Fruit fly (Drosophila melanogaster) whole organism, wandering third instar larva: ENCODE results near the gene Pnn.

Source experiments
- Abd-B ChIP-seq: fragments of >200 bp; optimal IDR thresholded peaks from 2 replicates; lab custom pipeline; 2017; ENCODE audit warnings: missing biosample characterization, missing genetic modification characterization
- CG9705 ChIP-seq: fragments of 200-800 bp; sonication (Bioruptor generic); optimal IDR thresholded peaks from 2 replicates; lab custom pipeline; 2018; ENCODE audit warnings: missing biosample characterization, mild to moderate bottlenecking, missing genetic modification characterization
- Dfd ChIP-seq: fragments of >200 bp; optimal IDR thresholded peaks from 2 replicates; lab custom pipeline; 2017; ENCODE audit warnings: missing biosample characterization, missing genetic modification characterization
- Dif ChIP-seq: fragments of 200-275, 200-300 bp; sonication (Bioruptor generic); optimal IDR thresholded peaks from 2 replicates; lab custom pipeline; 2018; ENCODE audit warnings: missing biosample characterization, missing genetic modification characterization; ENCODE audit not compliant: partially characterized antibody
- GATAd ChIP-seq: sonication (Bioruptor generic); optimal IDR thresholded peaks from 2 replicates; lab custom pipeline; 2016; ENCODE audit warnings: missing biosample characterization, missing genetic modification characterization
- HLH106 ChIP-seq: fragments of 200-800 bp; optimal IDR thresholded peaks from 3 replicates; lab custom pipeline; 2019; ENCODE audit warnings: missing biosample characterization, mild to moderate bottlenecking, missing genetic modification characterization, moderate library complexity
- Hnf4 ChIP-seq: fragments of 200-800 bp; sonication (Bioruptor generic); optimal IDR thresholded peaks from 2 replicates; lab custom pipeline; 2016; ENCODE audit warnings: missing biosample characterization, mild to moderate bottlenecking, missing genetic modification characterization
- Hr78 ChIP-seq: fragments of >200 bp; optimal IDR thresholded peaks from 2 replicates; lab custom pipeline; 2017; ENCODE audit warnings: missing biosample characterization, missing genetic modification characterization
- Hr83 ChIP-seq: fragments of 200-300 bp; sonication (Bioruptor generic); optimal IDR thresholded peaks from 2 replicates; lab custom pipeline; 2016; ENCODE audit warnings: missing biosample characterization, mild to moderate bottlenecking, missing genetic modification characterization, moderate library complexity; ENCODE audit not compliant: poor library complexity, severe bottlenecking
- Mio ChIP-seq: sonication (Bioruptor generic); optimal IDR thresholded peaks from 2 replicates; lab custom pipeline; 2016; ENCODE audit warnings: missing biosample characterization, missing genetic modification characterization
- Myc ChIP-seq: fragments of >200 bp; optimal IDR thresholded peaks from 2 replicates; lab custom pipeline; 2017
- N ChIP-seq: fragments of >200 bp; optimal IDR thresholded peaks from 2 replicates; lab custom pipeline; 2018; ENCODE audit warnings: missing biosample characterization, missing external identifiers, missing genetic modification characterization
- OdsH ChIP-seq: fragments of 200-800 bp; sonication (Bioruptor generic); optimal IDR thresholded peaks from 2 replicates; lab custom pipeline; 2016; ENCODE audit warnings: missing biosample characterization, mild to moderate bottlenecking, missing genetic modification characterization
- Rel ChIP-seq, 2 experiments: fragments of 200-800 bp; sonication (Bioruptor generic) in 1 of 2; optimal IDR thresholded peaks; 2 replicates in 1 of 2; 3 replicates in 1 of 2; lab custom pipeline; 2016 to 2019; ENCODE audit warnings: mild to moderate bottlenecking in 2 of 2, missing biosample characterization in 2 of 2, missing genetic modification characterization in 2 of 2, moderate library complexity in 1 of 2
- Sp1 ChIP-seq: fragments of 200-800 bp; sonication (Bioruptor generic); optimal IDR thresholded peaks from 3 replicates; lab custom pipeline; 2019; ENCODE audit warnings: missing biosample characterization, mild to moderate bottlenecking, missing genetic modification characterization, moderate library complexity
- Vsx2 ChIP-seq: fragments of 200-300, 225-300 bp; sonication (Bioruptor generic); optimal IDR thresholded peaks from 2 replicates; lab custom pipeline; 2018; ENCODE audit warnings: missing biosample characterization, missing genetic modification characterization; ENCODE audit not compliant: partially characterized antibody
- br ChIP-seq: fragments of 200-800 bp; sonication (Bioruptor generic); optimal IDR thresholded peaks from 2 replicates; lab custom pipeline; 2016; ENCODE audit warnings: missing biosample characterization, missing genetic modification characterization
- dl ChIP-seq, 2 experiments: fragments of 175-275, 200-275 bp in 1 of 2; fragments of 200-275 bp in 1 of 2; sonication (Bioruptor generic); optimal IDR thresholded peaks; lab custom pipeline; 2018; ENCODE audit warnings: mild to moderate bottlenecking in 2 of 2, missing biosample characterization in 2 of 2, missing genetic modification characterization in 2 of 2, moderate library complexity in 2 of 2; ENCODE audit not compliant: partially characterized antibody in 2 of 2, insufficient read depth in 1 of 2
- dmrt93B ChIP-seq: fragments of 200-800 bp; sonication (Bioruptor generic); optimal IDR thresholded peaks from 2 replicates; lab custom pipeline; 2018; ENCODE audit warnings: missing biosample characterization, mild to moderate bottlenecking, missing genetic modification characterization
- dsf ChIP-seq: sonication (Bioruptor generic); optimal IDR thresholded peaks from 2 replicates; lab custom pipeline; 2016; ENCODE audit warnings: missing biosample characterization, missing genetic modification characterization, borderline replicate concordance
- ey ChIP-seq: fragments of 200-800 bp; sonication (Bioruptor generic); optimal IDR thresholded peaks from 2 replicates; lab custom pipeline; 2016; ENCODE audit warnings: missing biosample characterization, missing genetic modification characterization
- foxo ChIP-seq, 2 experiments: fragments of 200-800 bp; sonication (Bioruptor generic); optimal IDR thresholded peaks; 2 replicates in 1 of 2; 3 replicates in 1 of 2; lab custom pipeline; 2016 to 2017; ENCODE audit warnings: missing biosample characterization in 2 of 2, missing genetic modification characterization in 2 of 2
- fru ChIP-seq: fragments of 200-800 bp; sonication (Bioruptor generic); optimal IDR thresholded peaks from 3 replicates; lab custom pipeline; 2016; ENCODE audit warnings: missing biosample characterization, mild to moderate bottlenecking, missing genetic modification characterization
- h ChIP-seq: fragments of 200-800 bp; sonication (Bioruptor generic); optimal IDR thresholded peaks from 3 replicates; lab custom pipeline; 2016; ENCODE audit warnings: missing biosample characterization, mild to moderate bottlenecking, missing genetic modification characterization
- jim ChIP-seq: fragments of 175-275, 200-325 bp; sonication (Bioruptor generic); optimal IDR thresholded peaks from 2 replicates; lab custom pipeline; 2016; ENCODE audit warnings: missing biosample characterization, mild to moderate bottlenecking, missing genetic modification characterization
- lola ChIP-seq: fragments of >200 bp; optimal IDR thresholded peaks from 2 replicates; lab custom pipeline; 2017; ENCODE audit warnings: missing biosample characterization, missing genetic modification characterization
- pan ChIP-seq: fragments of >200 bp; optimal IDR thresholded peaks from 2 replicates; lab custom pipeline; 2017
- psq ChIP-seq: fragments of 200-800 bp; sonication (Bioruptor generic); optimal IDR thresholded peaks from 3 replicates; lab custom pipeline; 2017; ENCODE audit warnings: missing biosample characterization, mild to moderate bottlenecking, missing genetic modification characterization, moderate library complexity
- rgr ChIP-seq: fragments of 200-800 bp; sonication (Bioruptor generic); optimal IDR thresholded peaks from 3 replicates; lab custom pipeline; 2016; ENCODE audit warnings: missing biosample characterization, mild to moderate bottlenecking, missing genetic modification characterization
- sage ChIP-seq: fragments of 200-800 bp; sonication (Bioruptor generic); optimal IDR thresholded peaks from 2 replicates; lab custom pipeline; 2016; ENCODE audit warnings: missing biosample characterization, mild to moderate bottlenecking, missing genetic modification characterization
- sv ChIP-seq: fragments of 200-800 bp; sonication (Bioruptor generic); optimal IDR thresholded peaks from 3 replicates; lab custom pipeline; 2016; ENCODE audit warnings: missing biosample characterization, missing genetic modification characterization
- tai ChIP-seq: sonication (Bioruptor generic); optimal IDR thresholded peaks from 2 replicates; lab custom pipeline; 2016; ENCODE audit warnings: missing biosample characterization, missing genetic modification characterization
- usp ChIP-seq: fragments of >200 bp; optimal IDR thresholded peaks from 2 replicates; lab custom pipeline; 2017; ENCODE audit warnings: missing biosample characterization, missing genetic modification characterization
- woc ChIP-seq: sonication (Bioruptor generic); optimal IDR thresholded peaks from 2 replicates; lab custom pipeline; 2016; ENCODE audit warnings: missing biosample characterization, mild to moderate bottlenecking, missing genetic modification characterization

The Pnn gene

DNA sequence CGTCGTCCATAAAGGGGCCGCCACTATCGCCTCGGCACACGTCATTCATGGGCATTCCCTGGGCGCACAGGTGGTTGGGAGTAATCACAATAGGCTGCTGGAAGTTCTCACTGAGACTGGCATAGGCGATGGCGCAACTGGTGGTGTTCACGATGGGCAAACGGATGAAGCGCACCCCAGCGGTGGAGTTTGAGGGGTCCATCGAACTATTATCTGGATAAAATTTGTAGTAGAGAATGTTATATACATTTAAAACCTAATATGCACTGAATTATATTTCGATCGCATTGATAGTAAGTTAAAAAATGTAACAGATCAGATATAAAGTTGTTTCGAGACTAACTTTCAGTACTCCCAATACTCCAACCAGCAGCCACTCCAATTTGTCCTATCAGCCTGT lies 2.5 kb downstream of the Pnn start, which contains the start of gene CG31415:
Gene CG31415, plus strand, starts transcription at position 301 of the 400 bp plus-strand sequence.
- TF ChIP-seq pan (lab: Kevin White, UChicago) (no peak), lola (GFP tag; lab: Kevin White, UChicago) (no peak), Vsx2 (GFP tag; lab: Kevin White, UChicago) (no peak), dsf (GFP tag; lab: Kevin White, UChicago) (no peak), rgr (GFP tag; lab: Kevin White, UChicago) (no peak), dmrt93B (no peak), Mio (GFP tag; lab: Kevin White, UChicago) (no peak), Hr83 (no peak)
- TF ChIP-seq, all 38 proteins: peak for 0

DNA sequence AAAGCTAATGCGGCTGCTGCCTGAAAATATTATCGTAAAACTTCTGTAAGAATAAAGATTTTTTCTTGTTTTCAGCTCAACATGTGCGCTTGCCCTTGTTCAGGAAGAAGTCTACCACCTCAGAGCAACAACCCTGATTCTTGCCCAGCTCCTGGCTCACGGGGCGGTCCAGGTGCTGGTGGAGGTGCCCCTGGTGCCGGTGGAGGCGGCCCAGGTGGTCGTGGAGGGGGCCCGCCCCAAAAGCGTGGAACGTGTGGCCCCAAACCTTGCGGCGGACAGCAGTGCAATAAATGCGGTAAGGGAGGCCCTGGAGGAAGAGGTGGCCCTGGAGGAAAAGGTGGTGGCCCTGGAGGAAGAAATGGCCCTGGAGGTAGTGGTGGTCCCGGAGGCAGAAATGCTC lies 3.3 kb downstream of the Pnn start:
- TF ChIP-seq N (GFP tag; lab: Kevin White, UChicago) (no peak), Dfd (peak; percentile 98)

DNA sequence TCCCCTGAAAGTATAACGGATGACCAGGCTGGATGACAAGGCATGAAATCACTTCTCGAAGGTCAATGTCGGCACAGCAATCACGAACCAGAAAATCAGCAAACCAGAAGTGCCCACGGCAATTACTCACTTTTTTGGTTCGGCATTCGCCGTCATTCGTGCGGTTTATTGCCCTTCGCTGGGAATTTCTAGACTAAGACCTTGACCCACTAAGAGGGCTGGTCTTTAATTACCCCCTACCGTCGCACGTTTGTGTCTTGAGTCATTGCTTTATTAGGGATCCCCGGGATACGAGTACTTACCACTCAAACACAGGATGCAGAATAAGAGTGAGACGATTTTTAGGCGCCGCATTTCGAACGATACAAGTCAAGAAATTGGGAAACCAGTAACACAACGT lies 4.7 kb downstream of the Pnn start:
- no peak for TF ChIP-seq Myc (lab: Kevin White, UChicago)
- no peak for TF ChIP-seq Hnf4
- TF ChIP-seq Rel (GFP tag; optimal IDR thresholded peaks at IDR 0.05; lab: Kevin White, UChicago): no peak
- no peak for TF ChIP-seq Rel (tag; optimal IDR thresholded peaks at IDR 0.05; lab: Kevin White, UChicago)
- TF ChIP-seq GATAd (GFP tag; lab: Kevin White, UChicago): no peak
- no peak for TF ChIP-seq psq (GFP tag; lab: Kevin White, UChicago)
- TF ChIP-seq dmrt93B: no peak
- TF ChIP-seq OdsH (GFP tag; lab: Kevin White, UChicago): no peak
- no peak for TF ChIP-seq HLH106 (tag; lab: Kevin White, UChicago)
- TF ChIP-seq Mio (GFP tag; lab: Kevin White, UChicago): no peak

DNA sequence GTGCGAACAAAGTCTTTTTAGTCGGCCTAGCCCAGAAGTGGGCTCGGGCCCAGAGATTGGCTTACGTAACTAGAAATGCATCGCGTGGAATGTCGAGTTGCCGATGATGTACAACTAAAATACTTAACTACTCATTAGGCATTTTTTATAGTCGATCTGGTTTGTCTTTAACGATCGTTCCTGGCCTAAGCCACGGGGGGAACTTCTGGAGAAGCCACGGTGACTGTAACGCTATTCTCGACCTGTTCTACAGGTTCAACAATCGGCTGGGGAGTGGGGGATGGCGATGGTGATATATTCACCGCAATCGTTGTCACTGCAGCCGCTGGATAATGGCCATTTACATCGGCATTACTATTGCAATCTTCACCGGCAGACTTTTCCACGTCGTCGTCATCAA lies 5.6 kb downstream of the Pnn start, which contains the start of gene CG34409:
Gene CG34409, minus strand, starts transcription at position 101 of the 400 bp plus-strand sequence.
- TF ChIP-seq sage (GFP tag; lab: Kevin White, UChicago) (no peak), Hnf4 (no peak), OdsH (GFP tag; lab: Kevin White, UChicago) (no peak), sv (no peak), Vsx2 (GFP tag; lab: Kevin White, UChicago) (no peak), Abd-B (GFP tag; lab: Kevin White, UChicago) (no peak), tai (no peak), dsf (GFP tag; lab: Kevin White, UChicago) (no peak), CG9705 (GFP tag; lab: Kevin White, UChicago) (no peak), ey (GFP tag; lab: Kevin White, UChicago) (no peak), Hr83 (no peak), rgr (GFP tag; lab: Kevin White, UChicago) (no peak), Hr78 (GFP tag; lab: Kevin White, UChicago) (no peak), h (no peak), usp (GFP tag; lab: Kevin White, UChicago) (no peak), jim (GFP tag; lab: Kevin White, UChicago) (no peak), N (GFP tag; lab: Kevin White, UChicago) (no peak), dl (GFP tag; optimal IDR thresholded peaks at IDR 0.05; lab: Kevin White, UChicago; ENCODE audit: insufficient read depth in 1 of 2, partially characterized antibody in 2 of 2) (no peak), dmrt93B (no peak)

DNA sequence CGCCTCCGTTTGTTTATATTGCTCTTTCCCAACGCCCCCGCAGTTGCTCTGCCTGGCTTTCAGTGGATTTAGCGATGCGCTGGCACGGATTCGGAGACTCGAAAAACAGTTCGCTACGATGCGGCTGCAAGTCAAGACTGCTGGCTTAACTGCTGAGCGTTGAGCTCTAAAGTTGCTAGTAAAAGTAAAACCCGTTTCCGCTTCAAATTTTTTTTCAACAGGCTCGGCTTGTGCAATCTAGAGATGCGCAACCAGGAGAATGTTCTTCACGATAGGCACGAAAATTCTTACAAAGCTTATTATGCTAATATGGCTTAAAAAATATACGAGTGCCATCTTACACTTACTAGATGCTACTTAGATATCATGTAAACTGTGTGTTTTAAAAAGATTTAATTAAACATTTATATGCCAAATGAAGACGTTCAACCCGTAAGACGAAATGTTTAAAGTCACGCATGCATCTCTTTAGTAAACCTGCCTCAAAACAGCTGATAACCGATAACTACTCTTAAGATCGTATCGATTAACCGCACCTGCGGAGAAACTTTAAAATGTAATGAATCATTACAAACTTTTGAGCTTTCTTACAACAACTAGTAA lies 6.7 kb downstream of the Pnn start, which contains the start of gene CG12948:
Gene CG12948, minus strand, starts transcription at position 473 of the 603 bp plus-strand sequence.
- TF ChIP-seq fru (GFP tag; lab: Kevin White, UChicago) (no peak), br (peak; percentile 80), Rel (GFP tag; optimal IDR thresholded peaks at IDR 0.05; lab: Kevin White, UChicago) (no peak), Rel (tag; optimal IDR thresholded peaks at IDR 0.05; lab: Kevin White, UChicago) (peak; percentile 65), dsf (GFP tag; lab: Kevin White, UChicago) (peak; percentile 10), usp (GFP tag; lab: Kevin White, UChicago) (no peak), pan (lab: Kevin White, UChicago) (no peak), Hr78 (GFP tag; lab: Kevin White, UChicago) (no peak), woc (GFP tag; lab: Kevin White, UChicago) (peak; percentile 96), Myc (lab: Kevin White, UChicago) (peak; percentile 50), ey (GFP tag; lab: Kevin White, UChicago) (peak; percentile 51), OdsH (GFP tag; lab: Kevin White, UChicago) (peak; percentile 55), CG9705 (GFP tag; lab: Kevin White, UChicago) (peak; percentile 74), Dif (GFP tag; lab: Kevin White, UChicago) (peak; percentile 17), foxo (GFP tag; optimal IDR thresholded peaks at IDR 0.05; lab: Kevin White, UChicago) (peak in 1 of 2 experiments; percentile 32), Hnf4 (no peak), sv (peak; percentile 55), rgr (GFP tag; lab: Kevin White, UChicago) (peak; percentile 73), HLH106 (tag; lab: Kevin White, UChicago) (peak; percentile 79), psq (GFP tag; lab: Kevin White, UChicago) (peak; percentile 53), Vsx2 (GFP tag; lab: Kevin White, UChicago) (no peak), Sp1 (GFP tag; lab: Kevin White, UChicago) (peak; percentile 76)
